Fruit fly (Drosophila melanogaster): ENCODE data around the gene mre11.

The mre11 gene

dm6 chr2L:11271622-11272282 lies 10.1 kb upstream of the mre11 start (continued):
- TF ChIP-seq CG17612 (GFP tag; IDR thresholded peaks at IDR 0.05) (no peak), p53 (GFP tag; optimal IDR thresholded peaks at IDR 0.05) (no peak), Gsc (GFP tag; IDR thresholded peaks at IDR 0.05) (no peak), CG34376 (GFP tag; optimal IDR thresholded peaks at IDR 0.05) (peak; percentile 79), CG1024 (GFP tag; IDR thresholded peaks at IDR 0.05) (no peak), CG13624 (GFP tag; optimal IDR thresholded peaks at IDR 0.05) (no peak), CG10267 (tag; optimal IDR thresholded peaks at IDR 0.05) (no peak), NC2α (GFP tag; optimal IDR thresholded peaks at IDR 0.05) (no peak), dati (GFP tag; IDR thresholded peaks at IDR 0.05) (no peak), CG2120 (GFP tag; optimal IDR thresholded peaks at IDR 0.05) (no peak), sob (GFP tag; IDR thresholded peaks at IDR 0.05) (peak; percentile 59; the same call in 1 of the 2 replicates), CG8924 (tag; optimal IDR thresholded peaks at IDR 0.05) (no peak), Lim3 (GFP tag; IDR thresholded peaks at IDR 0.05) (no peak), caup (GFP tag; optimal IDR thresholded peaks at IDR 0.05; ENCODE audit: severe bottlenecking) (peak; percentile 51), CG8089 (GFP tag; optimal IDR thresholded peaks at IDR 0.05) (no peak), CG6813 (GFP tag; optimal IDR thresholded peaks at IDR 0.05) (peak; percentile 17), fd64A (GFP tag; optimal IDR thresholded peaks at IDR 0.05) (no peak), Ssrp (tag; optimal IDR thresholded peaks at IDR 0.05) (no peak), CG4707 (GFP tag; optimal IDR thresholded peaks at IDR 0.05) (no peak), Chrac-16 (GFP tag; optimal IDR thresholded peaks at IDR 0.05) (no peak), fru (optimal IDR thresholded peaks at IDR 0.05) (no peak), CG8281 (tag; optimal IDR thresholded peaks at IDR 0.05) (no peak), schlank (tag; optimal IDR thresholded peaks at IDR 0.05) (no peak), gro (GFP tag; optimal IDR thresholded peaks at IDR 0.05) (peak; percentile 38), CG17361 (GFP tag; IDR thresholded peaks at IDR 0.05) (no peak), ssp (GFP tag; IDR thresholded peaks at IDR 0.05) (no peak), Ravus (GFP tag; IDR thresholded peaks at IDR 0.05) (no peak; the same call in 1 of the 2 replicates), Nf-YB (GFP tag; optimal IDR thresholded peaks at IDR 0.05) (no peak), CG34224 (GFP tag; IDR thresholded peaks at IDR 0.05; ENCODE audit: partially characterized antibody) (peak; percentile 61), CG16813 (GFP tag; IDR thresholded peaks at IDR 0.05; ENCODE audit: partially characterized antibody) (no peak), Nf-YC (tag; optimal IDR thresholded peaks at IDR 0.05) (no peak), tll (GFP tag; optimal IDR thresholded peaks at IDR 0.05) (no peak), Pdp1 (GFP tag; optimal IDR thresholded peaks at IDR 0.05) (peak in 1 of 2 experiments; percentile 94), Hr51 (GFP tag; optimal IDR thresholded peaks at IDR 0.05) (no peak), cas (GFP tag; IDR thresholded peaks at IDR 0.05) (no peak), nerfin-2 (GFP tag; IDR thresholded peaks at IDR 0.05; ENCODE audit: partially characterized antibody) (no peak), Hsf (GFP tag; optimal IDR thresholded peaks at IDR 0.05) (no peak), Kr (GFP tag; optimal IDR thresholded peaks at IDR 0.05) (no peak), bowl (GFP tag; IDR thresholded peaks at IDR 0.05) (no peak), CG6654 (GFP tag; optimal IDR thresholded peaks at IDR 0.05) (no peak), Lpt (GFP tag; optimal IDR thresholded peaks at IDR 0.05) (no peak), BtbVII (GFP tag; optimal IDR thresholded peaks at IDR 0.05) (peak; percentile 86), sr (GFP tag; IDR thresholded peaks at IDR 0.05) (peak; percentile 99), CG10274 (GFP tag; optimal IDR thresholded peaks at IDR 0.05) (no peak), gce (GFP tag; IDR thresholded peaks at IDR 0.05) (0 out of 3 replicates have a peak, but pooled peaks have one; percentile 34), HLH3B (GFP tag; IDR thresholded peaks at IDR 0.05) (no peak), CG7556 (GFP tag; optimal IDR thresholded peaks at IDR 0.05) (no peak), CG11695 (GFP tag; IDR thresholded peaks at IDR 0.05) (no peak), CkIIα-i1 (GFP tag; IDR thresholded peaks at IDR 0.05) (no peak), CG18619 (GFP tag; optimal IDR thresholded peaks at IDR 0.05) (no peak)

All from whole organism, embryonic.